Worm (Caenorhabditis elegans) whole organism, midembryonic: ENCODE results near the gene Y53C12A.8.

Experiments used
- T22C8.4 ChIP-seq: fragments of 200-800 bp; sonication (Bioruptor generic); IDR thresholded peaks from 2 replicates; pipeline ENCODE4 v1.3.6; 2022; ENCODE audit warnings: missing genetic modification characterization, missing compliant biosample characterization
- klf-2 ChIP-seq: fragments of 200-800 bp; sonication (Bioruptor generic); conservative IDR thresholded peaks from 2 replicates; pipeline ENCODE4 v1.3.6; 2022; ENCODE audit warnings: missing genetic modification reagents, missing genetic modification characterization, missing compliant biosample characterization
- med-1 ChIP-seq: sonication (generic microtip); optimal IDR thresholded peaks from 2 replicates; lab custom pipeline; 2017; ENCODE audit warnings: missing genetic modification characterization, mild to moderate bottlenecking, missing compliant biosample characterization, antibody characterized with exemption, missing genetic modification reagents; ENCODE audit not compliant: insufficient read depth
- ref-1 ChIP-seq: fragments of 200-800 bp; sonication (Bioruptor generic); conservative IDR thresholded peaks from 2 replicates; pipeline ENCODE4 v1.3.6; 2022; ENCODE audit warnings: missing genetic modification reagents, missing genetic modification characterization, missing compliant biosample characterization
- tab-1 ChIP-seq: fragments of 200-800 bp; sonication (Bioruptor generic); IDR thresholded peaks from 2 replicates; pipeline ENCODE4 v1.3.6; 2022; ENCODE audit warnings: missing genetic modification characterization, missing compliant biosample characterization
- ztf-29 ChIP-seq: fragments of 200-800 bp; sonication (Bioruptor generic); IDR thresholded peaks from 2 replicates; pipeline ENCODE4 v1.3.6; 2022; ENCODE audit warnings: missing genetic modification reagents, missing genetic modification characterization, missing compliant biosample characterization

ce11 chrII:9662160-9662559 lies 38.1 kb downstream of the Y53C12A.8 start:
- no peak for TF ChIP-seq T22C8.4
- TF ChIP-seq klf-2 (GFP tag; lab: Robert Waterston, UW): no peak
- no peak for TF ChIP-seq ztf-29 (GFP tag; lab: Robert Waterston, UW)
- TF ChIP-seq ref-1: no peak
- no peak for TF ChIP-seq med-1 (GFP tag; lab: Kevin White, UChicago)
- no peak for TF ChIP-seq tab-1
